2 worm cellular contexts compared by ENCODE assay signal in genomic region chrIV:11868452-11868851, ce11.
TF ChIP-seq lines count a peak whose summit lies in the region.

No protein-coding gene starts in this region.

TF ChIP-seq in whole organism, L4 larva, 104 proteins besides CTCF, POLR2A, EP300 and RAD21:
- TF ChIP-seq ama-1 (optimal IDR thresholded peaks at IDR 0.05; lab: Kevin White, UChicago) (no peak), nhr-25 (tag; optimal IDR thresholded peaks at IDR 0.05; lab: Kevin White, UChicago; ENCODE audit: borderline replicate concordance, insufficient read depth) (no peak), unc-62 (GFP tag; optimal IDR thresholded peaks at IDR 0.05 in 1 of 2; lab: Kevin White, UChicago) (peak in 1 of 2 experiments; percentile 65), unc-62 (tag; optimal IDR thresholded peaks at IDR 0.05; lab: Kevin White, UChicago) (no peak), F44E2.7 (GFP tag; IDR thresholded peaks at IDR 0.05; lab: Robert Waterston, UW) (no peak), skn-1 (tag; optimal IDR thresholded peaks at IDR 0.05; lab: Kevin White, UChicago) (no peak), D1046.2 (GFP tag; IDR thresholded peaks at IDR 0.05; lab: Robert Waterston, UW) (no peak), madf-5 (GFP tag; IDR thresholded peaks at IDR 0.05; lab: Robert Waterston, UW) (no peak), lin-39 (tag; optimal IDR thresholded peaks at IDR 0.05; lab: Kevin White, UChicago) (no peak), aha-1 (tag; lab: Kevin White, UChicago) (peak; percentile 53), lir-3 (tag; optimal IDR thresholded peaks at IDR 0.05; lab: Kevin White, UChicago) (no peak), cey-2 (tag; optimal IDR thresholded peaks at IDR 0.05; lab: Kevin White, UChicago; ENCODE audit: borderline replicate concordance, insufficient read depth) (no peak), gei-8 (GFP tag; optimal IDR thresholded peaks at IDR 0.05; lab: Kevin White, UChicago) (no peak), Y105C5A.15 (GFP tag; IDR thresholded peaks at IDR 0.05; lab: Robert Waterston, UW) (no peak), php-3 (GFP tag; IDR thresholded peaks at IDR 0.05; lab: Robert Waterston, UW) (no peak), nhr-237 (tag; optimal IDR thresholded peaks at IDR 0.05; lab: Kevin White, UChicago) (no peak), madf-9 (GFP tag; conservative IDR thresholded peaks at IDR 0.05; lab: Robert Waterston, UW) (no peak), daf-8 (GFP tag; IDR thresholded peaks at IDR 0.05; lab: Robert Waterston, UW) (no peak)

TF ChIP-seq in whole organism, mixed stage, embryonic, 35 proteins besides CTCF, POLR2A, EP300 and RAD21:
- TF ChIP-seq hlh-1 (tag; optimal IDR thresholded peaks at IDR 0.05; lab: Kevin White, UChicago) (no peak), ceh-43 (GFP tag; optimal IDR thresholded peaks at IDR 0.05; lab: Kevin White, UChicago) (peak; percentile 41)
